Fruit fly (Drosophila melanogaster) S2 (cell line): ENCODE results near the gene CG18095.

Experiments used
- CG8478 ChIP-seq: fragments of >200 bp; optimal IDR thresholded peaks from 2 replicates; lab custom pipeline; 2018
- CTCF ChIP-seq, 2 experiments: fragments of >200 bp; optimal IDR thresholded peaks; 2 replicates each; lab custom pipeline; 2018

The CG18095 gene

DNA sequence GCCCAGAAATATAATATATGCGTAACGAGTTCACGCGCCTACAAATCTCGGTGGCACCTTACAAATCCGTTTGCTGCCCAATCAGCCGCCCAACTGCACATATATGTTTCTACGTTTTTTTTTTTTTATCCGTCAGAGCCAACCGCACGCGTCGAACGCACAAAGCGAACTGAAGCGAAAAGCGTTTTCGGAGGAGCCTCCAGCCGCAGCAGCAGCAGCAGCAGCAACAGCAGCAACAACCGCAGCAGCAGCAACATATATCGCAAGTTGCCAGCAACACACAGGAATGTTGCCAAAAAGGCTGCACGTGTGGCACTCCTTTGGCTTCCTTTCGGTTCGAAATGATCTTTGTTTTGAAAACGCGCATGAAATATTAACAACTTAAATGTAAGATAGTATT is 30.3 kb downstream of the CG18095 start, which contains the start of gene rk:
rk (minus strand) TSS at position 171 of the 400 bp plus-strand sequence.
- TF ChIP-seq CTCF (optimal IDR thresholded peaks at IDR 0.05; lab: Kevin White, UChicago) = no peak
- no peak for TF ChIP-seq CG8478

dm6 chr2L:13998952-13999351 is 32.4 kb downstream of the CG18095 start:
- TF ChIP-seq CG8478 = no peak
- TF ChIP-seq CTCF (optimal IDR thresholded peaks at IDR 0.05; lab: Kevin White, UChicago) = no peak

dm6 chr2L:13979826-13980225 is 51.5 kb downstream of the CG18095 start, which contains the start of gene NimC2:
NimC2 (plus strand) TSS chr2L:13980126.
- TF ChIP-seq CG8478 (no peak), CTCF (optimal IDR thresholded peaks at IDR 0.05; lab: Kevin White, UChicago) (no peak)
